Worm (Caenorhabditis elegans) whole organism, early embryonic: ENCODE measurements around the gene pct-1.

Source experiments
- ama-1 ChIP-seq: fragments of 150-350 bp; optimal IDR thresholded peaks from 2 replicates; lab custom pipeline; 2014
- ceh-13 ChIP-seq: fragments of 200-800 bp; sonication (Bioruptor generic); optimal IDR thresholded peaks from 2 replicates; lab custom pipeline; 2018; ENCODE audit warnings: mild to moderate bottlenecking, missing genetic modification characterization, missing compliant biosample characterization
- ceh-36 ChIP-seq: sonication (generic microtip); optimal IDR thresholded peaks from 2 replicates; lab custom pipeline; 2016; ENCODE audit warnings: missing genetic modification characterization, inconsistent platforms, missing compliant biosample characterization
- ets-7 ChIP-seq: sonication (generic microtip); optimal IDR thresholded peaks from 2 replicates; lab custom pipeline; 2016; ENCODE audit warnings: missing genotype, missing genetic modification characterization, missing compliant biosample characterization
- hmbx-1 ChIP-seq: sonication (generic microtip); optimal IDR thresholded peaks from 2 replicates; lab custom pipeline; 2016; ENCODE audit warnings: mild to moderate bottlenecking, missing genetic modification characterization, missing compliant biosample characterization
- hmg-4 ChIP-seq: fragments of 200-800 bp; sonication (Bioruptor generic); optimal IDR thresholded peaks from 2 replicates; lab custom pipeline; 2018; ENCODE audit warnings: mild to moderate bottlenecking, missing genetic modification characterization, missing compliant biosample characterization
- scrt-1 ChIP-seq: fragments of 200-800 bp; sonication (Bioruptor generic); IDR thresholded peaks from 2 replicates; pipeline ENCODE4 v1.3.6; 2022; ENCODE audit warnings: missing genetic modification characterization, missing compliant biosample characterization
- tbx-11 ChIP-seq: fragments of 200-800 bp; sonication (Bioruptor generic); IDR thresholded peaks from 2 replicates; pipeline ENCODE4 v1.3.6; 2022; ENCODE audit warnings: missing genetic modification characterization, missing compliant biosample characterization

ce11 chrIV:8221946-8222345 lies 45.7 kb downstream of the pct-1 start, which contains the start of gene gpx-6:
- TF ChIP-seq tbx-11 (no peak), ceh-36 (tag; lab: Kevin White, UChicago) (no peak), ets-7 (tag; lab: Kevin White, UChicago) (no peak), scrt-1 (GFP tag; lab: Robert Waterston, UW) (no peak), ama-1 (lab: Kevin White, UChicago) (no peak), hmg-4 (GFP tag; lab: Kevin White, UChicago) (no peak), ceh-13 (GFP tag; lab: Kevin White, UChicago) (no peak), hmbx-1 (tag; lab: Kevin White, UChicago) (no peak)
